Worm (Caenorhabditis elegans) whole organism, L1 larva: ENCODE data around the gene F49C12.9.
A peak's percentile ranks its signal among the peaks of the same experiment; 100 is the strongest.

Experiments
- C34B4.2 ChIP-seq: sonication (generic microtip); optimal IDR thresholded peaks from 2 replicates; lab custom pipeline; 2017; ENCODE audit warnings: mild to moderate bottlenecking, missing genetic modification characterization, missing compliant biosample characterization
- Y116A8C.19 ChIP-seq: sonication (generic microtip); optimal IDR thresholded peaks from 2 replicates; lab custom pipeline; 2016; ENCODE audit warnings: missing compliant biosample characterization, missing genetic modification characterization, borderline replicate concordance
- alr-1 ChIP-seq: fragments of 200-800 bp; sonication (Bioruptor generic); optimal IDR thresholded peaks from 2 replicates; lab custom pipeline; 2018; ENCODE audit warnings: borderline replicate concordance, mild to moderate bottlenecking, missing genetic modification characterization, missing compliant biosample characterization
- ama-1 ChIP-seq: fragments of 150-350 bp; optimal IDR thresholded peaks from 2 replicates; lab custom pipeline; 2014
- blmp-1 ChIP-seq: fragments of 150-350 bp; optimal IDR thresholded peaks from 2 replicates; lab custom pipeline; 2014; ENCODE audit warnings: missing biosample characterization, missing genetic modification characterization
- ceh-8 ChIP-seq: fragments of 200-800 bp; sonication (Bioruptor generic); optimal IDR thresholded peaks from 2 replicates; lab custom pipeline; 2018; ENCODE audit warnings: mild to moderate bottlenecking, missing genetic modification characterization, moderate library complexity, missing compliant biosample characterization
- lin-35 ChIP-seq, 2 experiments: fragments of 150-350 bp; optimal IDR thresholded peaks; 2 replicates each; lab custom pipeline; 2014; ENCODE audit warnings: missing biosample characterization in 2 of 2, missing genetic modification characterization in 2 of 2, missing genetic modification reagents in 2 of 2
- lir-3 ChIP-seq: sonication (generic microtip); optimal IDR thresholded peaks from 2 replicates; lab custom pipeline; 2016; ENCODE audit warnings: mild to moderate bottlenecking, missing genetic modification characterization, moderate library complexity, missing compliant biosample characterization; ENCODE audit not compliant: poor library complexity
- mab-9 ChIP-seq: fragments of 200-800 bp; sonication (Bioruptor generic); IDR thresholded peaks from 2 replicates; pipeline ENCODE4 v1.3.6; 2022; ENCODE audit warnings: missing genetic modification reagents, missing genetic modification characterization, missing compliant biosample characterization
- nhr-90 ChIP-seq: sonication (generic microtip); optimal IDR thresholded peaks from 2 replicates; lab custom pipeline; 2016; ENCODE audit warnings: mild to moderate bottlenecking, missing genetic modification characterization, missing compliant biosample characterization; ENCODE audit not compliant: poor library complexity
- pag-3 ChIP-seq: sonication (generic microtip); optimal IDR thresholded peaks from 2 replicates; lab custom pipeline; 2017; ENCODE audit warnings: missing genetic modification characterization, mild to moderate bottlenecking, missing compliant biosample characterization, antibody characterized with exemption, borderline replicate concordance; ENCODE audit not compliant: insufficient read depth
- unc-130 ChIP-seq: fragments of 150-350 bp; optimal IDR thresholded peaks from 2 replicates; lab custom pipeline; 2017; ENCODE audit warnings: missing biosample characterization, missing genetic modification characterization, inconsistent platforms

F49C12.9 gene

DNA sequence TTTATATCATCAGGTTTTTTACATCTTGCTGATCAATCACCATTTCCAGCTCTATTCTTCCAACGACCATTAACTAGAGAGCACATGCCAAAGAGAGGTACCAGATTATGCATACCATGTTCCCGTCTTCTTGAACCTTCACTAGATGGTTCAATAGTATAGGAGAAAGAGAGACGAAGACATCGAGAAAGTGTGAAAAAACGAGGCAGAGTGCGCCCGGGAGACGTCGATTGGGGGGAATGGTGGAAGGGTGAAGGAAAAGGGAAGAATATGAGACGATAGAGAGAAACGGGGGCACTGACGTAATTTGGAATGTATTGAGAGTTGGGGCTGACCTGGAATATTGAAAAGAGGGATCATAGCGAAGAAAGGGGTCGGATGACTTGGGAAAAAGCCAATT is 48.4 kb downstream of the F49C12.9 start:
- TF ChIP-seq blmp-1 (tag; lab: Kevin White, UChicago) (peak; percentile 56), Y116A8C.19 (no peak)
- TF ChIP-seq, all 84 proteins: peak for 1

DNA sequence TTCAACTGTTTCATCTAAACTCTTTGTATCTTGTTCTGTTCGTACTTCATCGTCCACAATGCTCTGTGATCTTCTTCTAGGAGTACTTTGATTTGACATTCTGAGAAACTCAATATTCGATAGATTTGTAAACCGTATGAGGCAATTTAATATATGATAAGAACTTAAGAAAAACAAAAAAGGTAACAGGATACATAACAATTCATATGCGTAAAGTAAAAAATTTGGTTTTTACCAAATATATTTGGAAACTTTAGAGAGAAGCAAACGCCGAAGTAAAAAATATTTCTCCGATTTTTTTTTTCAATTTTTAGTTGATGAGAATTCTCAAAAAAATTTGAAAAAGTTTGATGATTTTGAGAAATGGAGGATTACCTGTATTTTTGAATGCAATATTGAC is 49.6 kb downstream of the F49C12.9 start, which contains the start of gene Y11D7A.19:
Gene Y11D7A.19, minus strand, starts transcription at position 101 of the 400 bp plus-strand sequence.
- no peak for TF ChIP-seq pag-3
- no peak for TF ChIP-seq ama-1 (lab: Kevin White, UChicago)
- no peak for TF ChIP-seq ceh-8 (GFP tag; lab: Kevin White, UChicago)
- TF ChIP-seq lin-35 (GFP tag; optimal IDR thresholded peaks at IDR 0.05; lab: Kevin White, UChicago) = no peak
- no peak for TF ChIP-seq mab-9
- no peak for TF ChIP-seq unc-130 (tag; lab: Kevin White, UChicago)
- no peak for TF ChIP-seq lir-3
- no peak for TF ChIP-seq alr-1 (tag; lab: Kevin White, UChicago)
- TF ChIP-seq C34B4.2 (tag; lab: Kevin White, UChicago) = no peak
- no peak for TF ChIP-seq nhr-90
